Worm (Caenorhabditis elegans): ENCODE measurements around the gene eral-1.

eral-1 gene

DNA sequence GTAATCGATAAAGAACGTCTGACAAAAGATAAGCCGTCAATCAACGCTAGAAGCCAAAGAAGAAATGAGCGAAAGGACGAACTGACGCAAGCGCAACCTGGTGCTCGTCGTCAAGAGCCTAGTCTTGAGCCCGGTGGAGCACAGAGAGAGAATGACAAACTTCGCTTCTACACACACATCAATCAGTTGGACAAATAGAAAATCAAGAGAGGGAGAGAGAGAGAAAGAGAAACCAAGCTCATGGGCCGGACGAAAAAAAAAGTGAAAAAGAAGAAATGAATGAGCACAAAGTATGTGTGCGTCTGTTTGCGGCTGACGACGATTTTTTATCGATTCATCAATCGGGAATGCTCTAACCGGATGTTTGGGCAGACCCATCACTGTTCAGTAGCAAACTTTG lies 31.6 kb upstream of the eral-1 start:
- TF ChIP-seq elt-2 (tag; optimal IDR thresholded peaks at IDR 0.05) (no peak), ceh-30 (tag; optimal IDR thresholded peaks at IDR 0.05) (no peak), rnt-1 (tag; optimal IDR thresholded peaks at IDR 0.05) (peak; percentile 24), ceh-48 (tag; optimal IDR thresholded peaks at IDR 0.05) (no peak), npax-4 (tag; optimal IDR thresholded peaks at IDR 0.05) (no peak), sdc-2 (tag; optimal IDR thresholded peaks at IDR 0.05) (no peak), zip-5 (tag; optimal IDR thresholded peaks at IDR 0.05) (no peak), pat-9 (tag; optimal IDR thresholded peaks at IDR 0.05) (no peak), ceh-18 (tag; optimal IDR thresholded peaks at IDR 0.05) (peak; percentile 83), mec-3 (tag; optimal IDR thresholded peaks at IDR 0.05; ENCODE audit: borderline replicate concordance) (no peak), unc-3 (GFP tag; conservative IDR thresholded peaks at IDR 0.05) (no peak), unc-3 (tag; optimal IDR thresholded peaks at IDR 0.05) (no peak), ceh-31 (tag; optimal IDR thresholded peaks at IDR 0.05) (no peak), nfya-1 (tag; optimal IDR thresholded peaks at IDR 0.05) (peak; percentile 26), unc-55 (GFP tag; optimal IDR thresholded peaks at IDR 0.05) (peak; percentile 88), madf-2 (tag; optimal IDR thresholded peaks at IDR 0.05) (no peak), ceh-19 (GFP tag; optimal IDR thresholded peaks at IDR 0.05) (no peak), C08G9.2 (tag; optimal IDR thresholded peaks at IDR 0.05) (no peak)

DNA sequence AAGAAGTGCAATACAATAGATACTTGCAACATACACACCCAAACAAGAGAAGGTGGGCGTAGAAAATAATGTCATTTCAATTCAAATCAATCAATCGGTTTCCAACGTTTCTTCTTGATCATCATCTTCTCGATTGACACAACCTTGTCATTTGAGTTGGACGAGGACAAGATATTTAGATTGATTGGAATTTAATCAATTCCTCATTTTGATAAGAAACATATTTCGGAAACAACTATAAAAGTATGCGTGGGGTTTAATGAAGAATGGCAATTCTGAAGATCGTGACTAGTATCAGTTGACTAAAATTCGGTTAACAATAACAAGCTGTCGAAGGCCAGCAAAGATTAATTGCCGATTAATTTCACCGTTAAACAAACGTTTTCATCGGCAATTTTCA lies 31.0 kb upstream of the eral-1 start:
- peak; percentile 18 for TF ChIP-seq unc-55 (GFP tag; optimal IDR thresholded peaks at IDR 0.05)
- no peak for TF ChIP-seq mec-3 (tag; optimal IDR thresholded peaks at IDR 0.05; ENCODE audit: borderline replicate concordance)

DNA sequence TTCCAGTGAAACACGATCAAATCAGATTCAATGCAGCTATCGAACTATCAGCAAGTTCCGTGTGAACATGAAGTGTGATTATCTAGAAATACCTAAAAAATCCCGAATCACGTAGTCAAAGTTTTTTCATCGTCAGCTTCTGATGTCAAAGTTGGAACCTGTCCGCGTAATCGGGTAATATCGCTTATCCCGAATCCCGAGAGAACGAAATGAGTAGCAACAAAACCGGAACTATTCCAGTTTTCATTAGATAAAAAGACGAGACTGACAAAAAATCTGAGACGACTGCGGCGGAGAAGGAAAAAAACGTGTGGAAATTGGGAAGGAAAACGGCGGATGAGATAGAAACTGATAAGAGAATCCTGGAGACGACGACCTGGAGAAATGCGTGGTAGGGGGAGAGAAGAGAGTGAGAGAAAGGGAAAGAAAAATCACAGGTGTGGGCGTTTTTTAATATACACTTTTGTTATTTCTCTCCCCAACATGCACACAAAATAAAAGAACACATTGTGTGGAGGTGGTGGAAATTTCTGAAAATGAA lies 30.5 kb upstream of the eral-1 start:
- TF ChIP-seq ttx-3 (tag; optimal IDR thresholded peaks at IDR 0.05) (no peak), eyg-1 (tag; optimal IDR thresholded peaks at IDR 0.05) (no peak), nhr-11 (tag; optimal IDR thresholded peaks at IDR 0.05) (peak; percentile 67)

DNA sequence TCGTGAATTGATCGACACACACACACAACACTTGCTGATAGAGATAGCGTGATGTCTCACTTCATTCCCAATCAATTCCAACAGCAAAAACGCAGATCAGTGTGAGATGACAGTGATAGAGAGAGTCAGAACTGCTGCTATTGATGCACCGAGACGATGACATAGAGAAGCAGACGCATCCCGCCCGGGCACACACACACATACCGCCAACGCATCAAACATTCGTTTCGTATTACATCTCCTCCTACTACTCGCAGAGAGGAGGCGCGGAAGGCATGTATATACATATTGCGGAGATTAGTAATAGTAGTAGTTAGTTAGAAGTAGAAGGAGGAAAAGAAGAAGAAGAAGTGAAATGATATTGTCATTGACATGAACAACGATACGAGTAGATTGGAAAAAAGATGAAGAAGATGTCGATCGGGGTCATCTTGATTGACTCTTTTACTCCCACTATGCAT lies 29.9 kb upstream of the eral-1 start:
- TF ChIP-seq zip-5 (tag; optimal IDR thresholded peaks at IDR 0.05): no peak
- TF ChIP-seq odd-2 (tag; optimal IDR thresholded peaks at IDR 0.05): no peak
- TF ChIP-seq K02D7.2 (tag; optimal IDR thresholded peaks at IDR 0.05): no peak
- TF ChIP-seq nhr-232 (tag; optimal IDR thresholded peaks at IDR 0.05): no peak
- peak; percentile 63 for TF ChIP-seq ceh-18 (tag; optimal IDR thresholded peaks at IDR 0.05)
- no peak for TF ChIP-seq syd-9 (tag; optimal IDR thresholded peaks at IDR 0.05)
- no peak for TF ChIP-seq pqm-1 (tag; optimal IDR thresholded peaks at IDR 0.05)
- TF ChIP-seq ztf-16 (tag; optimal IDR thresholded peaks at IDR 0.05): no peak
- peak; percentile 82 for TF ChIP-seq unc-55 (GFP tag; optimal IDR thresholded peaks at IDR 0.05)
- peak; percentile 29 for TF ChIP-seq tbx-2 (tag; optimal IDR thresholded peaks at IDR 0.05)
- no peak for TF ChIP-seq ceh-30 (tag; optimal IDR thresholded peaks at IDR 0.05)
- no peak for TF ChIP-seq elt-4 (tag; optimal IDR thresholded peaks at IDR 0.05)
- TF ChIP-seq tbx-7 (tag; optimal IDR thresholded peaks at IDR 0.05): no peak
- no peak for TF ChIP-seq nhr-11 (tag; optimal IDR thresholded peaks at IDR 0.05)
- peak; percentile 33 for TF ChIP-seq madf-2 (tag; optimal IDR thresholded peaks at IDR 0.05)
- TF ChIP-seq unc-42 (tag; optimal IDR thresholded peaks at IDR 0.05): no peak
- TF ChIP-seq T23F11.4 (GFP tag; optimal IDR thresholded peaks at IDR 0.05): no peak
- TF ChIP-seq rnt-1 (tag; optimal IDR thresholded peaks at IDR 0.05): peak; percentile 20
- no peak for TF ChIP-seq ama-1 (optimal IDR thresholded peaks at IDR 0.05)
- TF ChIP-seq ceh-6 (GFP tag; optimal IDR thresholded peaks at IDR 0.05): no peak
- TF ChIP-seq C08G9.2 (tag; optimal IDR thresholded peaks at IDR 0.05): no peak
- TF ChIP-seq Y22D7AL.16 (tag; optimal IDR thresholded peaks at IDR 0.05): no peak
- no peak for TF ChIP-seq fkh-6 (tag; optimal IDR thresholded peaks at IDR 0.05)
- no peak for TF ChIP-seq F13H6.1 (tag; optimal IDR thresholded peaks at IDR 0.05)
- TF ChIP-seq ceh-24 (tag; optimal IDR thresholded peaks at IDR 0.05): no peak
- TF ChIP-seq ttx-3 (tag; optimal IDR thresholded peaks at IDR 0.05): no peak
- TF ChIP-seq ceh-2 (tag; optimal IDR thresholded peaks at IDR 0.05): no peak
- no peak for TF ChIP-seq sox-4 (tag; optimal IDR thresholded peaks at IDR 0.05)
- TF ChIP-seq pag-3 (tag; optimal IDR thresholded peaks at IDR 0.05; ENCODE audit: borderline replicate concordance): no peak
- TF ChIP-seq nfya-1 (tag; optimal IDR thresholded peaks at IDR 0.05): peak; percentile 36
- TF ChIP-seq npax-4 (tag; optimal IDR thresholded peaks at IDR 0.05): no peak
- no peak for TF ChIP-seq fkh-10 (GFP tag; optimal IDR thresholded peaks at IDR 0.05)
- TF ChIP-seq lim-6 (tag; optimal IDR thresholded peaks at IDR 0.05): no peak
- TF ChIP-seq mec-3 (tag; optimal IDR thresholded peaks at IDR 0.05; ENCODE audit: borderline replicate concordance): no peak
- TF ChIP-seq eyg-1 (tag; optimal IDR thresholded peaks at IDR 0.05): no peak
- TF ChIP-seq sox-2 (GFP tag; IDR thresholded peaks at IDR 0.05): no peak
- peak; percentile 55 for TF ChIP-seq elt-2 (tag; optimal IDR thresholded peaks at IDR 0.05)
- TF ChIP-seq hlh-13 (GFP tag; optimal IDR thresholded peaks at IDR 0.05): no peak

Measured in whole organism, late embryonic.